Worm (Caenorhabditis elegans) whole organism, mixed stage, embryonic: ENCODE results near the gene F31F7.2.

Experiments used
- M03D4.4 ChIP-seq: sonication (generic microtip); optimal IDR thresholded peaks from 2 replicates; lab custom pipeline; 2017; ENCODE audit warnings: mild to moderate bottlenecking, missing genetic modification characterization, missing compliant biosample characterization
- blmp-1 ChIP-seq: fragments of 150-350 bp; optimal IDR thresholded peaks from 2 replicates; lab custom pipeline; 2014; ENCODE audit warnings: missing biosample characterization, missing genetic modification characterization
- ceh-39 ChIP-seq: fragments of 150-350 bp; optimal IDR thresholded peaks from 2 replicates; lab custom pipeline; 2014; ENCODE audit warnings: missing biosample characterization, missing genetic modification characterization
- ceh-43 ChIP-seq: fragments of 200-800 bp; sonication (Bioruptor generic); optimal IDR thresholded peaks from 2 replicates; lab custom pipeline; 2018; ENCODE audit warnings: mild to moderate bottlenecking, missing genetic modification characterization, moderate library complexity, missing compliant biosample characterization
- ceh-83 ChIP-seq: fragments of 200-800 bp; sonication (Bioruptor generic); optimal IDR thresholded peaks from 2 replicates; lab custom pipeline; 2018; ENCODE audit warnings: mild to moderate bottlenecking, missing genetic modification characterization, missing compliant biosample characterization
- ces-1 ChIP-seq: fragments of 150-350 bp; optimal IDR thresholded peaks from 2 replicates; lab custom pipeline; 2014; ENCODE audit warnings: missing biosample characterization, missing genetic modification reagents, missing genetic modification characterization
- cnd-1 ChIP-seq: fragments of 200-800 bp; sonication (Bioruptor generic); optimal IDR thresholded peaks from 2 replicates; lab custom pipeline; 2018; ENCODE audit warnings: mild to moderate bottlenecking, missing genetic modification characterization, missing compliant biosample characterization
- drap-1 ChIP-seq: fragments of 200-800 bp; sonication (Bioruptor generic); optimal IDR thresholded peaks from 3 replicates; lab custom pipeline; 2018; ENCODE audit warnings: mild to moderate bottlenecking, missing genetic modification characterization, missing compliant biosample characterization
- elt-1 ChIP-seq: sonication (generic microtip); optimal IDR thresholded peaks from 2 replicates; lab custom pipeline; 2017; ENCODE audit warnings: missing genetic modification characterization, mild to moderate bottlenecking, missing compliant biosample characterization, antibody characterized with exemption, moderate library complexity, borderline replicate concordance; ENCODE audit not compliant: insufficient read depth
- elt-3 ChIP-seq: fragments of 150-350 bp; optimal IDR thresholded peaks from 2 replicates; lab custom pipeline; 2014; ENCODE audit warnings: missing biosample characterization, missing genetic modification characterization
- flh-1 ChIP-seq: fragments of 200-800 bp; sonication (Bioruptor generic); optimal IDR thresholded peaks from 2 replicates; lab custom pipeline; 2018; ENCODE audit warnings: mild to moderate bottlenecking, missing genetic modification characterization, moderate library complexity, missing compliant biosample characterization
- ham-2 ChIP-seq: fragments of 200-800 bp; sonication (Bioruptor generic); optimal IDR thresholded peaks from 2 replicates; lab custom pipeline; 2018; ENCODE audit warnings: mild to moderate bottlenecking, missing genetic modification characterization, missing compliant biosample characterization
- hlh-1 ChIP-seq: fragments of 150-350 bp; optimal IDR thresholded peaks from 2 replicates; lab custom pipeline; 2014; ENCODE audit warnings: missing biosample characterization, missing genetic modification reagents, missing genetic modification characterization
- lin-13 ChIP-seq: fragments of 150-350 bp; optimal IDR thresholded peaks from 2 replicates; lab custom pipeline; 2014; ENCODE audit warnings: missing biosample characterization, missing genetic modification characterization
- lsy-2 ChIP-seq: fragments of 150-350 bp; optimal IDR thresholded peaks from 2 replicates; lab custom pipeline; 2014; ENCODE audit warnings: missing biosample characterization, missing genetic modification characterization
- mab-5 ChIP-seq: fragments of 150-350 bp; optimal IDR thresholded peaks from 2 replicates; lab custom pipeline; 2014; ENCODE audit warnings: missing biosample characterization, missing genetic modification characterization
- mep-1 ChIP-seq: fragments of 150-350 bp; optimal IDR thresholded peaks from 2 replicates; lab custom pipeline; 2017; ENCODE audit warnings: missing biosample characterization, missing genetic modification reagents, missing genetic modification characterization, inconsistent platforms
- mls-2 ChIP-seq: sonication (generic microtip); optimal IDR thresholded peaks from 2 replicates; lab custom pipeline; 2016; ENCODE audit warnings: mild to moderate bottlenecking, missing genetic modification characterization, moderate library complexity, missing compliant biosample characterization
- nhr-12 ChIP-seq: fragments of 150-350 bp; optimal IDR thresholded peaks from 2 replicates; lab custom pipeline; 2014; ENCODE audit warnings: missing biosample characterization, missing genetic modification characterization
- nhr-2 ChIP-seq: fragments of 150-350 bp; optimal IDR thresholded peaks from 2 replicates; lab custom pipeline; 2014; ENCODE audit warnings: missing biosample characterization, missing genetic modification characterization
- nhr-237 ChIP-seq: fragments of 150-350 bp; optimal IDR thresholded peaks from 2 replicates; lab custom pipeline; 2014; ENCODE audit warnings: missing biosample characterization, missing genetic modification characterization
- nhr-28 ChIP-seq: fragments of 150-350 bp; optimal IDR thresholded peaks from 2 replicates; lab custom pipeline; 2014; ENCODE audit warnings: missing biosample characterization, missing genetic modification characterization
- nhr-76 ChIP-seq: sonication (generic microtip); optimal IDR thresholded peaks from 2 replicates; lab custom pipeline; 2017; ENCODE audit warnings: missing biosample characterization, missing genetic modification characterization
- pha-4 ChIP-seq: fragments of 150-350 bp; optimal IDR thresholded peaks from 2 replicates; lab custom pipeline; 2018; ENCODE audit warnings: missing biosample characterization, missing genetic modification reagents, missing genetic modification characterization
- sem-2 ChIP-seq: fragments of 200-800 bp; sonication (Bioruptor generic); optimal IDR thresholded peaks from 2 replicates; lab custom pipeline; 2018; ENCODE audit warnings: mild to moderate bottlenecking, missing genetic modification characterization, missing compliant biosample characterization
- snpc-4 ChIP-seq: fragments of 150-350 bp; optimal IDR thresholded peaks from 2 replicates; lab custom pipeline; 2014; ENCODE audit warnings: missing biosample characterization, missing genetic modification characterization
- sptf-1 ChIP-seq: sonication (generic microtip); optimal IDR thresholded peaks from 2 replicates; lab custom pipeline; 2017; ENCODE audit warnings: mild to moderate bottlenecking, missing genetic modification characterization, moderate library complexity, missing compliant biosample characterization
- unc-120 ChIP-seq: sonication (generic microtip); optimal IDR thresholded peaks from 2 replicates; lab custom pipeline; 2017; ENCODE audit warnings: missing genetic modification characterization, missing compliant biosample characterization; ENCODE audit not compliant: poor library complexity, severe bottlenecking
- unc-39 ChIP-seq: fragments of 150-350 bp; optimal IDR thresholded peaks from 2 replicates; lab custom pipeline; 2014; ENCODE audit warnings: missing biosample characterization, missing genetic modification characterization
- unc-62 ChIP-seq: fragments of 150-350 bp; optimal IDR thresholded peaks from 2 replicates; lab custom pipeline; 2014; ENCODE audit warnings: missing biosample characterization, missing genetic modification reagents, missing genetic modification characterization
- zip-8 ChIP-seq: fragments of 150-350 bp; optimal IDR thresholded peaks from 2 replicates; lab custom pipeline; 2014; ENCODE audit warnings: missing biosample characterization, missing genetic modification characterization
- ztf-11 ChIP-seq: fragments of 150-350 bp; optimal IDR thresholded peaks from 2 replicates; lab custom pipeline; 2014; ENCODE audit warnings: missing biosample characterization, missing genetic modification characterization

Gene F31F7.2

DNA sequence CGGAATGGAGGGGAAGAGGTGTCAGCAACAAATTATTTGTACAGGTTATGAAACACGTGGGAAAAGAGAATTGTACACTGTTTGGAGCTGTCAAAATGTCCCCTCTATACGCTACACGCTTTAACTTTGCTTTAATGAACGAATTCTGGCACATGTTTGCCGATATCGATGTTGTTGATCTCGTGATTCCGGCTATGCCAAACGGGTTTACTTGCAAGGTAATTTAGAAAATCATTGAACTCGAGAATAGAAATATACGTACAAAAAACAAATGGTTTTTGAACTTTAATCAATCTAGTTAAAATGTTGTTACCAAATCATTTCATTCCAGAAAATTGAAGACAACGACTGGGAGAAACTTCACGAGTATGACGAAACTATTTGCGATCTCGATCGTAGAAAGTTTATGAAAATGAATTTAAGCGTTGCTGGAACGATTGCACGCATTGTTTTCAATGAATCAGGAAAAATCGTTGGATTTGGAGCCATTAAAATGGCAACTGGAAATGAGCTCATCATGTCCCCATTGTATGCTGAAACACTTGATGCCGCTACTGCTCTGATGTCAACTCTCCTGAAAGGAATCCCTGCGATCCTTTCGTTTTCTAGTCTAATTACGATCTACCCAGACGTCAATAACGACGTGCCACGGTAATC lies 6.7 kb downstream of the F31F7.2 start:
- TF ChIP-seq nhr-76 (no peak), cnd-1 (tag; lab: Kevin White, UChicago) (no peak), ztf-11 (tag; lab: Kevin White, UChicago) (no peak), elt-1 (tag; lab: Kevin White, UChicago) (no peak), flh-1 (GFP tag; lab: Kevin White, UChicago) (no peak), ceh-83 (GFP tag; lab: Kevin White, UChicago) (no peak), blmp-1 (tag; lab: Kevin White, UChicago) (no peak), pha-4 (tag; lab: Kevin White, UChicago) (no peak), snpc-4 (tag; lab: Kevin White, UChicago) (no peak), nhr-237 (tag; lab: Kevin White, UChicago) (no peak), M03D4.4 (tag; lab: Kevin White, UChicago) (no peak), unc-62 (no peak), unc-39 (tag; lab: Kevin White, UChicago) (no peak), ham-2 (GFP tag; lab: Kevin White, UChicago) (no peak), ceh-43 (GFP tag; lab: Kevin White, UChicago) (no peak), sptf-1 (tag; lab: Kevin White, UChicago) (no peak), zip-8 (tag; lab: Kevin White, UChicago) (no peak), nhr-12 (tag; lab: Kevin White, UChicago) (no peak), nhr-28 (tag; lab: Kevin White, UChicago) (no peak), nhr-2 (tag; lab: Kevin White, UChicago) (no peak)

DNA sequence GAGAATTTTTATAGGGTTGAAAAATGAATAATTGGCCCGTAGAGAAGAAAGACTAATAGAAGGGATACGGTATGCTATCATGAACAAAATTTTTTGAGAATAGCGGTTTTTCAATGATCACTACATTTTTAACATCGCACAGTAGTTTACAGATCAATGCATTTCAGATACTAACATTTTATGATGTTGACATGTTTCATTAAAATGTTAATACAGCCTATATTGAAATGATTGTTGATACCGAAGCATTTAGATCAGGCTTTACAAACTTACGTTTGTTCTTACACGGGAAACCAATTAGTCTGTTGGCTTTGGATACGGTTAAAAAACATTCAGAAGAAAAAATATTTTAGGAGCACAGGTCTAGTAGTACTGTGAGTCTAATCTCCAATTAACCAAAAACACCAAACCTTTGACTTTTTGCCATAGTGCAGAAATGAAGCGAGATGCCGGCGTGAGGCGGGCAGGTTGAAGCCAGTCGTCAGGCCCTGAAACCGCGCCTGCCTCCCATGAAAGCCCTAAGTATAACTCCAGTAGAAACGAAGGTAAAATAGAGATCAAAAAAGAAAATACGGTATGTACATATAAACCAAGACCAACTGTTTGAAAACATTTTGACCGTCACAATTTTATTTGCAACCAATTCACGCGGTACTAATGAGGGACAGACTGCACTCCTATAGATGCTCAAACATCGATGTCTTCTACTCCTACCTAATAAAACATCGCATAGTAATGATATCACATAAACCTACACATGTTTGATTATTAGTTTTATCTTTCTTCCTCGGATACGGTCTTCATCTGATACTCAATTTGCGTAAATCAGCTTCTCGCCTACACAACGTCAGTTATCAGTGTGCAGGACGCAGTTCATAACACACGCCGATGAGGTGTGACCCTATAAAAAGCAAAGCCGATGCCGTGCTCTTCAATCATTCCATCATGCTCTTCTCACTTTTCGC lies 7.7 kb downstream of the F31F7.2 start, which contains the start of gene fil-2:
TSS of gene fil-2 (plus strand) at position 915 of the 965 bp plus-strand sequence.
- no peak for TF ChIP-seq ham-2 (GFP tag; lab: Kevin White, UChicago)
- TF ChIP-seq drap-1 (GFP tag; lab: Kevin White, UChicago): no peak
- no peak for TF ChIP-seq lsy-2 (tag; lab: Kevin White, UChicago)
- no peak for TF ChIP-seq unc-39 (tag; lab: Kevin White, UChicago)
- TF ChIP-seq ceh-39 (tag; lab: Kevin White, UChicago): no peak
- no peak for TF ChIP-seq blmp-1 (tag; lab: Kevin White, UChicago)

DNA sequence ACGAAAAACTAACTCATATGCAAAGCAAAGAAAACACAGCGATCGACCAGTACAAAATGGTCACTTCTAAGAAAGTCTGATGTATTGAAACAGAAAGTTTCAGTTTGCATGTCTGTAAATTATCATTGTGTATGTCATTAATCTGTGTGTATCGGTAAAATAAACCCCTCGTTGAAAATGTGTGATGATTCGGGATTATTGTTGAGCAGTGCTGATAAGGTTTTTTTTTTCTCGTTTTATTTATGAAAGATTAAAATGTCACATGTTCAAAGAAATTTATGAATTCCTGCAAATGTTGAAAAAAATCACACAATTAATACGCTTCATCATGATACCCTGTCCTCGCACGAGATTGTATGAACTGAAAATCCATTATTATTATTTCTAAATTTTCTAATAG lies 9.4 kb downstream of the F31F7.2 start:
- TF ChIP-seq ham-2 (GFP tag; lab: Kevin White, UChicago) (no peak), mab-5 (tag; lab: Kevin White, UChicago) (no peak), M03D4.4 (tag; lab: Kevin White, UChicago) (no peak), hlh-1 (tag; lab: Kevin White, UChicago) (no peak), mls-2 (tag; lab: Kevin White, UChicago) (no peak), blmp-1 (tag; lab: Kevin White, UChicago) (no peak), drap-1 (GFP tag; lab: Kevin White, UChicago) (no peak), nhr-76 (no peak), cnd-1 (tag; lab: Kevin White, UChicago) (no peak), snpc-4 (tag; lab: Kevin White, UChicago) (no peak), ces-1 (no peak), nhr-237 (tag; lab: Kevin White, UChicago) (no peak), mep-1 (no peak), ceh-39 (tag; lab: Kevin White, UChicago) (no peak), flh-1 (GFP tag; lab: Kevin White, UChicago) (no peak)

DNA sequence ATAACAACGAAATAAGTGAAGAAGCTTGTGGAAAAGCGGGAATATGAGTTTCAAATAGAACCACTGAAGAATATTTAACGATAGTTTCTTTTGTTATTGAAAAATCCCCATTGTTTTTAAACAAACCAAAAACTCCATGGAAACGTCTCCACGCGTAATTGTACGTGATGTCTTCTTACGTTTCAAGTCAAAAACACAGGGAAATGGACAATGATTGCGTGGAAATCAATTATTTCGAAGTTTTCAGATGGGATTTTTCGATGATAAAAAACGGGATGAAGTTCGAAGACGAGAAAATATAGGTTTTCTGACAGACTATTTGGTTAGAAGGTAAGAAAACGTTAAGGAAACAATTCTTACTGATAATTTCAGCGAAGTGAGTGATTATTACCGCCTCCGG lies 10.5 kb downstream of the F31F7.2 start, which contains the start of the genes K12B6.4 and spe-49:
TSS of gene K12B6.4 (minus strand) at position 101 of the 400 bp plus-strand sequence.
TSS of gene spe-49 (plus strand) at position 185 of the 400 bp plus-strand sequence.
- TF ChIP-seq unc-62 (no peak), zip-8 (tag; lab: Kevin White, UChicago) (no peak), sptf-1 (tag; lab: Kevin White, UChicago) (no peak), M03D4.4 (tag; lab: Kevin White, UChicago) (no peak), pha-4 (tag; lab: Kevin White, UChicago) (no peak), mab-5 (tag; lab: Kevin White, UChicago) (no peak), blmp-1 (tag; lab: Kevin White, UChicago) (no peak), ceh-83 (GFP tag; lab: Kevin White, UChicago) (no peak), ztf-11 (tag; lab: Kevin White, UChicago) (no peak), mls-2 (tag; lab: Kevin White, UChicago) (no peak), lsy-2 (tag; lab: Kevin White, UChicago) (no peak), unc-39 (tag; lab: Kevin White, UChicago) (no peak), sem-2 (GFP tag; lab: Kevin White, UChicago) (no peak), nhr-2 (tag; lab: Kevin White, UChicago) (no peak), nhr-76 (no peak), elt-3 (tag; lab: Kevin White, UChicago) (no peak), mep-1 (no peak), ceh-43 (GFP tag; lab: Kevin White, UChicago) (no peak), lin-13 (tag; lab: Kevin White, UChicago) (no peak), unc-120 (tag; lab: Kevin White, UChicago) (no peak)
